1 fruit fly cellular context compared by ENCODE assay signal in genomic region chr2L:10468388-10468787, dm6.
TF ChIP-seq lines count a peak whose summit lies in the region.

No protein-coding gene starts in this region.

TF ChIP-seq in whole organism, embryonic, 481 proteins besides CTCF, POLR2A, EP300 and RAD21 (continued from another document and continues in another):
- TF ChIP-seq Abd-B (GFP tag; optimal IDR thresholded peaks at IDR 0.05; lab: Kevin White, UChicago), result peak; percentile 35
- peak; percentile 31; the same call in 1 of the 2 replicates for TF ChIP-seq E2f2 (GFP tag; IDR thresholded peaks at IDR 0.05; lab: Robert Waterston, UW)
- TF ChIP-seq Oli (tag; optimal IDR thresholded peaks at IDR 0.05; lab: Kevin White, UChicago), result peak; percentile 54
- no peak for TF ChIP-seq MBD-R2 (GFP tag; IDR thresholded peaks at IDR 0.05; lab: Robert Waterston, UW)
- TF ChIP-seq CG31224 (GFP tag; IDR thresholded peaks at IDR 0.05; lab: Robert Waterston, UW), result peak; percentile 44; the same call in 1 of the 2 replicates
- TF ChIP-seq Taf1 (GFP tag; IDR thresholded peaks at IDR 0.05; lab: Robert Waterston, UW), result peak; percentile 61
- TF ChIP-seq CG34224 (GFP tag; IDR thresholded peaks at IDR 0.05; lab: Robert Waterston, UW; ENCODE audit: partially characterized antibody), result no peak
- TF ChIP-seq NK7.1 (GFP tag; optimal IDR thresholded peaks at IDR 0.05; lab: Kevin White, UChicago), result no peak
- TF ChIP-seq CG1832 (GFP tag; optimal IDR thresholded peaks at IDR 0.05; lab: Kevin White, UChicago), result no peak
- no peak for TF ChIP-seq CG8290 (GFP tag; optimal IDR thresholded peaks at IDR 0.05; lab: Kevin White, UChicago)
- peak in 1 of 2 experiments; percentile 84 for TF ChIP-seq CG8290 (tag; optimal IDR thresholded peaks at IDR 0.05; lab: Kevin White, UChicago)
- TF ChIP-seq CoRest (tag; optimal IDR thresholded peaks at IDR 0.05; lab: Kevin White, UChicago), result peak; percentile 63
- TF ChIP-seq Hey (tag; optimal IDR thresholded peaks at IDR 0.05; lab: Kevin White, UChicago), result no peak
- TF ChIP-seq eyg (GFP tag; optimal IDR thresholded peaks at IDR 0.05; lab: Kevin White, UChicago), result no peak
- no peak for TF ChIP-seq CG2199 (GFP tag; IDR thresholded peaks at IDR 0.05; lab: Robert Waterston, UW)
- TF ChIP-seq wdn (GFP tag; IDR thresholded peaks at IDR 0.05; lab: Robert Waterston, UW), result no peak
- TF ChIP-seq unpg (GFP tag; optimal IDR thresholded peaks at IDR 0.05; lab: Kevin White, UChicago), result peak; percentile 65
- peak; percentile 77 for TF ChIP-seq CG2678 (tag; optimal IDR thresholded peaks at IDR 0.05; lab: Kevin White, UChicago)
- TF ChIP-seq NfI (GFP tag; optimal IDR thresholded peaks at IDR 0.05; lab: Kevin White, UChicago), result peak; percentile 63
- peak; percentile 35 for TF ChIP-seq Nf-YC (tag; optimal IDR thresholded peaks at IDR 0.05; lab: Kevin White, UChicago)
- TF ChIP-seq Fer2 (tag; optimal IDR thresholded peaks at IDR 0.05; lab: Kevin White, UChicago), result peak; percentile 25
- peak; percentile 27; the same call in 1 of the 2 replicates for TF ChIP-seq gt (GFP tag; IDR thresholded peaks at IDR 0.05; lab: Robert Waterston, UW)
- no peak for TF ChIP-seq CG3838 (GFP tag; optimal IDR thresholded peaks at IDR 0.05; lab: Kevin White, UChicago)
- no peak for TF ChIP-seq Elba2 (GFP tag; optimal IDR thresholded peaks at IDR 0.05; lab: Kevin White, UChicago)
- TF ChIP-seq CG17385 (GFP tag; optimal IDR thresholded peaks at IDR 0.05; lab: Kevin White, UChicago), result peak; percentile 48
- TF ChIP-seq hkb (optimal IDR thresholded peaks at IDR 0.05; lab: Kevin White, UChicago), result no peak
- peak; percentile 65 for TF ChIP-seq hkb (GFP tag; IDR thresholded peaks at IDR 0.05; lab: Robert Waterston, UW)
- no peak for TF ChIP-seq CG33557 (GFP tag; optimal IDR thresholded peaks at IDR 0.05; lab: Kevin White, UChicago)
- TF ChIP-seq CG16813 (GFP tag; IDR thresholded peaks at IDR 0.05; lab: Robert Waterston, UW; ENCODE audit: partially characterized antibody), result no peak
- TF ChIP-seq nmo (GFP tag; optimal IDR thresholded peaks at IDR 0.05; lab: Kevin White, UChicago), result peak; percentile 52
- peak; percentile 62 for TF ChIP-seq Meics (GFP tag; optimal IDR thresholded peaks at IDR 0.05; lab: Kevin White, UChicago)
- TF ChIP-seq hbn (GFP tag; IDR thresholded peaks at IDR 0.05; lab: Robert Waterston, UW; ENCODE audit: partially characterized antibody), result no peak
- 0 out of 2 replicates have a peak, but pooled peaks have one; percentile 46 for TF ChIP-seq gsb (GFP tag; IDR thresholded peaks at IDR 0.05; lab: Robert Waterston, UW)
- no peak for TF ChIP-seq Dref (GFP tag; IDR thresholded peaks at IDR 0.05; lab: Robert Waterston, UW)
- TF ChIP-seq sr (GFP tag; IDR thresholded peaks at IDR 0.05; lab: Robert Waterston, UW), result peak; percentile 83
- TF ChIP-seq CG7987 (GFP tag; optimal IDR thresholded peaks at IDR 0.05; lab: Kevin White, UChicago), result no peak
- peak; percentile 71 for TF ChIP-seq tap (tag; optimal IDR thresholded peaks at IDR 0.05; lab: Kevin White, UChicago)
- TF ChIP-seq gfzf (GFP tag; optimal IDR thresholded peaks at IDR 0.05; lab: Kevin White, UChicago), result no peak
- TF ChIP-seq fd3F (GFP tag; optimal IDR thresholded peaks at IDR 0.05; lab: Kevin White, UChicago), result peak; percentile 33
- TF ChIP-seq corto (GFP tag; optimal IDR thresholded peaks at IDR 0.05; lab: Kevin White, UChicago), result no peak
- peak; percentile 70 for TF ChIP-seq Mrtf (GFP tag; IDR thresholded peaks at IDR 0.05; lab: Robert Waterston, UW)
- no peak for TF ChIP-seq fd102C (GFP tag; optimal IDR thresholded peaks at IDR 0.05; lab: Kevin White, UChicago)
- TF ChIP-seq CG7357 (GFP tag; IDR thresholded peaks at IDR 0.05; lab: Robert Waterston, UW), result peak; percentile 20; the same call in 1 of the 3 replicates
- peak; percentile 81 for TF ChIP-seq row (GFP tag; IDR thresholded peaks at IDR 0.05; lab: Robert Waterston, UW)
- TF ChIP-seq inv (GFP tag; IDR thresholded peaks at IDR 0.05; lab: Robert Waterston, UW; ENCODE audit: partially characterized antibody), result no peak
- no peak for TF ChIP-seq CG17912 (GFP tag; optimal IDR thresholded peaks at IDR 0.05; lab: Kevin White, UChicago)
- TF ChIP-seq CG13424 (tag; optimal IDR thresholded peaks at IDR 0.05; lab: Kevin White, UChicago), result peak; percentile 67
- no peak for TF ChIP-seq CG12236 (GFP tag; optimal IDR thresholded peaks at IDR 0.05; lab: Kevin White, UChicago)
- TF ChIP-seq Xbp1 (GFP tag; optimal IDR thresholded peaks at IDR 0.05; lab: Kevin White, UChicago), result peak; percentile 61
- peak; percentile 57 for TF ChIP-seq E2f1 (GFP tag; IDR thresholded peaks at IDR 0.05; lab: Robert Waterston, UW)
- peak; percentile 12 for TF ChIP-seq D19B (GFP tag; optimal IDR thresholded peaks at IDR 0.05; lab: Kevin White, UChicago)
- no peak for TF ChIP-seq Dek (tag; optimal IDR thresholded peaks at IDR 0.05; lab: Kevin White, UChicago)
- TF ChIP-seq unc-4 (GFP tag; IDR thresholded peaks at IDR 0.05; lab: Robert Waterston, UW; ENCODE audit: partially characterized antibody), result no peak
- TF ChIP-seq ftz-f1 (GFP tag; optimal IDR thresholded peaks at IDR 0.05; lab: Kevin White, UChicago), result no peak
- peak; percentile 86 for TF ChIP-seq Rfx (GFP tag; IDR thresholded peaks at IDR 0.05; lab: Robert Waterston, UW)
- no peak for TF ChIP-seq br (optimal IDR thresholded peaks at IDR 0.05; lab: Kevin White, UChicago)
- no peak for TF ChIP-seq sd (tag; optimal IDR thresholded peaks at IDR 0.05; lab: Kevin White, UChicago)
- no peak for TF ChIP-seq eve (GFP tag; optimal IDR thresholded peaks at IDR 0.05; lab: Kevin White, UChicago)
- peak; percentile 49 for TF ChIP-seq CG1602 (GFP tag; optimal IDR thresholded peaks at IDR 0.05; lab: Kevin White, UChicago)
- peak; percentile 62; the same call in 1 of the 2 replicates for TF ChIP-seq CG7372 (GFP tag; IDR thresholded peaks at IDR 0.05; lab: Robert Waterston, UW)
- TF ChIP-seq tin (GFP tag; optimal IDR thresholded peaks at IDR 0.05; lab: Kevin White, UChicago), result peak; percentile 34
- peak; percentile 81 for TF ChIP-seq CG11456 (GFP tag; IDR thresholded peaks at IDR 0.05; lab: Robert Waterston, UW)
- no peak for TF ChIP-seq run (tag; optimal IDR thresholded peaks at IDR 0.05; lab: Kevin White, UChicago)
- peak; percentile 26 for TF ChIP-seq bab2 (GFP tag; optimal IDR thresholded peaks at IDR 0.05; lab: Kevin White, UChicago)
- no peak for TF ChIP-seq shn (GFP tag; optimal IDR thresholded peaks at IDR 0.05; lab: Kevin White, UChicago)
- no peak for TF ChIP-seq CHES-1-like (GFP tag; optimal IDR thresholded peaks at IDR 0.05; lab: Kevin White, UChicago)
- no peak for TF ChIP-seq CG2202 (tag; optimal IDR thresholded peaks at IDR 0.05; lab: Kevin White, UChicago)
- TF ChIP-seq PHDP (tag; optimal IDR thresholded peaks at IDR 0.05; lab: Kevin White, UChicago), result peak; percentile 59
- no peak for TF ChIP-seq Max (GFP tag; optimal IDR thresholded peaks at IDR 0.05; lab: Kevin White, UChicago)
- TF ChIP-seq CG42726 (GFP tag; IDR thresholded peaks at IDR 0.05; lab: Robert Waterston, UW; ENCODE audit: partially characterized antibody), result no peak
- no peak for TF ChIP-seq Sry-δ (GFP tag; optimal IDR thresholded peaks at IDR 0.05; lab: Kevin White, UChicago)
- TF ChIP-seq Sox100B (GFP tag; optimal IDR thresholded peaks at IDR 0.05; lab: Kevin White, UChicago), result peak; percentile 23
- peak; percentile 12 for TF ChIP-seq CG12942 (GFP tag; optimal IDR thresholded peaks at IDR 0.05; lab: Kevin White, UChicago)
- no peak for TF ChIP-seq CG3065 (GFP tag; optimal IDR thresholded peaks at IDR 0.05; lab: Kevin White, UChicago)
- TF ChIP-seq bbx (GFP tag; IDR thresholded peaks at IDR 0.05; lab: Robert Waterston, UW; ENCODE audit: partially characterized antibody), result no peak
- TF ChIP-seq Deaf1 (tag; optimal IDR thresholded peaks at IDR 0.05; lab: Kevin White, UChicago), result no peak
- TF ChIP-seq Gsc (GFP tag; IDR thresholded peaks at IDR 0.05; lab: Robert Waterston, UW), result no peak
- peak; percentile 11 for TF ChIP-seq salm (tag; optimal IDR thresholded peaks at IDR 0.05; lab: Kevin White, UChicago)
- no peak for TF ChIP-seq CG12744 (GFP tag; optimal IDR thresholded peaks at IDR 0.05; lab: Kevin White, UChicago)
- 0 out of 2 replicates have a peak, but pooled peaks have one; percentile 18 for TF ChIP-seq CG6689 (GFP tag; IDR thresholded peaks at IDR 0.05; lab: Robert Waterston, UW)
- TF ChIP-seq Poxn (GFP tag; IDR thresholded peaks at IDR 0.05; lab: Robert Waterston, UW), result no peak
- TF ChIP-seq Optix (GFP tag; IDR thresholded peaks at IDR 0.05; lab: Robert Waterston, UW), result 0 out of 3 replicates have a peak, but pooled peaks have one; percentile 46
- no peak for TF ChIP-seq Hr39 (optimal IDR thresholded peaks at IDR 0.05; lab: Kevin White, UChicago)
- TF ChIP-seq ham (GFP tag; IDR thresholded peaks at IDR 0.05; lab: Robert Waterston, UW), result no peak
- TF ChIP-seq CG10979 (tag; optimal IDR thresholded peaks at IDR 0.05; lab: Kevin White, UChicago), result peak; percentile 44
- peak; percentile 61 for TF ChIP-seq grau (tag; optimal IDR thresholded peaks at IDR 0.05; lab: Kevin White, UChicago)
- TF ChIP-seq CG10959 (GFP tag; IDR thresholded peaks at IDR 0.05; lab: Robert Waterston, UW), result no peak
- TF ChIP-seq Doc2 (GFP tag; IDR thresholded peaks at IDR 0.05; lab: Robert Waterston, UW), result no peak
- TF ChIP-seq trem (tag; optimal IDR thresholded peaks at IDR 0.05; lab: Kevin White, UChicago), result peak; percentile 16
- peak; percentile 26 for TF ChIP-seq schlank (tag; optimal IDR thresholded peaks at IDR 0.05; lab: Kevin White, UChicago)
- TF ChIP-seq dmrt99B (tag; optimal IDR thresholded peaks at IDR 0.05; lab: Kevin White, UChicago), result peak; percentile 70
- no peak for TF ChIP-seq luna (GFP tag; optimal IDR thresholded peaks at IDR 0.05; lab: Kevin White, UChicago)
- peak; percentile 37 for TF ChIP-seq CG17829 (tag; optimal IDR thresholded peaks at IDR 0.05; lab: Kevin White, UChicago)
- TF ChIP-seq Bdp1 (GFP tag; optimal IDR thresholded peaks at IDR 0.05; lab: Kevin White, UChicago), result no peak
- TF ChIP-seq tio (GFP tag; optimal IDR thresholded peaks at IDR 0.05; lab: Kevin White, UChicago), result no peak
- TF ChIP-seq CG16815 (GFP tag; optimal IDR thresholded peaks at IDR 0.05; lab: Kevin White, UChicago), result no peak
- TF ChIP-seq CG6683 (GFP tag; optimal IDR thresholded peaks at IDR 0.05; lab: Kevin White, UChicago), result no peak
- TF ChIP-seq mld (GFP tag; IDR thresholded peaks at IDR 0.05; lab: Robert Waterston, UW; ENCODE audit: partially characterized antibody), result no peak
- TF ChIP-seq z (GFP tag; IDR thresholded peaks at IDR 0.05; lab: Robert Waterston, UW), result no peak
- peak; percentile 48 for TF ChIP-seq bcd (GFP tag; optimal IDR thresholded peaks at IDR 0.05; lab: Kevin White, UChicago)
- no peak for TF ChIP-seq cad (GFP tag; optimal IDR thresholded peaks at IDR 0.05; lab: Kevin White, UChicago)
- no peak for TF ChIP-seq CG2129 (GFP tag; IDR thresholded peaks at IDR 0.05; lab: Robert Waterston, UW; ENCODE audit: partially characterized antibody)
- TF ChIP-seq NC2α (GFP tag; optimal IDR thresholded peaks at IDR 0.05; lab: Kevin White, UChicago), result no peak
- TF ChIP-seq CG7839 (tag; optimal IDR thresholded peaks at IDR 0.05; lab: Kevin White, UChicago), result peak; percentile 68
- peak; percentile 49 for TF ChIP-seq Antp (GFP tag; optimal IDR thresholded peaks at IDR 0.05; lab: Kevin White, UChicago)
- TF ChIP-seq ase (GFP tag; IDR thresholded peaks at IDR 0.05; lab: Robert Waterston, UW), result peak; percentile 58; the same call in 1 of the 3 replicates
- peak; percentile 29; the same call in 1 of the 2 replicates for TF ChIP-seq ssp (GFP tag; IDR thresholded peaks at IDR 0.05; lab: Robert Waterston, UW)
- no peak for TF ChIP-seq btn (GFP tag; optimal IDR thresholded peaks at IDR 0.05; lab: Kevin White, UChicago)
- TF ChIP-seq lab (GFP tag; optimal IDR thresholded peaks at IDR 0.05; lab: Kevin White, UChicago), result peak; percentile 79
- peak; percentile 36 for TF ChIP-seq ems (GFP tag; optimal IDR thresholded peaks at IDR 0.05; lab: Kevin White, UChicago)
- TF ChIP-seq Lim3 (GFP tag; IDR thresholded peaks at IDR 0.05; lab: Robert Waterston, UW), result no peak
- peak; percentile 35 for TF ChIP-seq CG15601 (tag; optimal IDR thresholded peaks at IDR 0.05; lab: Kevin White, UChicago)
- TF ChIP-seq Hr51 (GFP tag; optimal IDR thresholded peaks at IDR 0.05; lab: Kevin White, UChicago), result peak; percentile 3 to 56
- peak; percentile 2 for TF ChIP-seq gcm (GFP tag; optimal IDR thresholded peaks at IDR 0.05; lab: Kevin White, UChicago)
- no peak for TF ChIP-seq dan (GFP tag; IDR thresholded peaks at IDR 0.05; lab: Robert Waterston, UW)
- no peak for TF ChIP-seq ab (GFP tag; optimal IDR thresholded peaks at IDR 0.05; lab: Kevin White, UChicago)
- TF ChIP-seq emc (GFP tag; optimal IDR thresholded peaks at IDR 0.05; lab: Kevin White, UChicago), result no peak
- no peak for TF ChIP-seq C15 (GFP tag; IDR thresholded peaks at IDR 0.05; lab: Robert Waterston, UW)
- no peak for TF ChIP-seq Ravus (GFP tag; IDR thresholded peaks at IDR 0.05; lab: Robert Waterston, UW)
- TF ChIP-seq CG1024 (GFP tag; IDR thresholded peaks at IDR 0.05; lab: Robert Waterston, UW), result peak; percentile 21; the same call in 1 of the 2 replicates
- no peak for TF ChIP-seq Dip2 (GFP tag; IDR thresholded peaks at IDR 0.05; lab: Robert Waterston, UW)
- TF ChIP-seq CG6813 (GFP tag; optimal IDR thresholded peaks at IDR 0.05; lab: Kevin White, UChicago), result peak; percentile 40
- no peak for TF ChIP-seq fd64A (GFP tag; optimal IDR thresholded peaks at IDR 0.05; lab: Kevin White, UChicago)
- peak; percentile 73 for TF ChIP-seq CG14441 (GFP tag; IDR thresholded peaks at IDR 0.05; lab: Robert Waterston, UW)
- TF ChIP-seq Fer1 (GFP tag; optimal IDR thresholded peaks at IDR 0.05; lab: Kevin White, UChicago), result peak; percentile 63
- no peak for TF ChIP-seq stwl (tag; optimal IDR thresholded peaks at IDR 0.05; lab: Kevin White, UChicago)
- no peak for TF ChIP-seq zen2 (GFP tag; IDR thresholded peaks at IDR 0.05; lab: Robert Waterston, UW; ENCODE audit: partially characterized antibody)
- peak; percentile 13 for TF ChIP-seq Vsx1 (GFP tag; optimal IDR thresholded peaks at IDR 0.05; lab: Kevin White, UChicago)
- no peak for TF ChIP-seq vnd (GFP tag; IDR thresholded peaks at IDR 0.05; lab: Robert Waterston, UW; ENCODE audit: partially characterized antibody)
- no peak for TF ChIP-seq trh (GFP tag; optimal IDR thresholded peaks at IDR 0.05; lab: Kevin White, UChicago)
- TF ChIP-seq Adf1 (GFP tag; IDR thresholded peaks at IDR 0.05; lab: Robert Waterston, UW), result peak; percentile 34; the same call in 1 of the 2 replicates
- no peak for TF ChIP-seq twi (tag; optimal IDR thresholded peaks at IDR 0.05; lab: Kevin White, UChicago)
- TF ChIP-seq Scr (GFP tag; IDR thresholded peaks at IDR 0.05; lab: Robert Waterston, UW; ENCODE audit: partially characterized antibody), result no peak
